Worm (Caenorhabditis elegans): ENCODE measurements around the gene txt-13.

DNA sequence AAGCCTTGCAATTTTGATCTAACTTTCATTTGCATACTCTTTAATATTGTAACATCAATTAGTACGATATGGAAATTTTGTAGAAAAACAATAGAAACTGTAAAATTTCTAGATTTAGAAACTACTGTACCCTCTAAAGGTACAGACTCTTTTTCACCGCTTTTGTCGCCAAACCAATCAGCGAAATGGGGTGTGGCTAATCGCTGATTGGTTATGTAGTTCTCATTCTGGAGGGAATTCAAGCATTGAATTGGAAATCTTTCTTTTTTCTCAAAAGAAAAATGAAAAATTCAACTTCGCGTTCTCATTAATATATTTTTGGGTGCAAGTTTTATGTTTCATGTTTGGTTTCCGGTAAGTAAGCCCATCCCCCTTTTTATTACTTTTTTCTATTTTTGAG, 33.2 kb downstream of the txt-13 start:
- TF ChIP-seq snpc-4 (tag; optimal IDR thresholded peaks at IDR 0.05) (no peak), aha-1 (tag; optimal IDR thresholded peaks at IDR 0.05) (no peak), nhr-12 (tag; optimal IDR thresholded peaks at IDR 0.05) (no peak), ceh-8 (GFP tag; optimal IDR thresholded peaks at IDR 0.05) (no peak), blmp-1 (tag; optimal IDR thresholded peaks at IDR 0.05) (no peak), elt-2 (tag; optimal IDR thresholded peaks at IDR 0.05) (no peak), ztf-4 (tag; optimal IDR thresholded peaks at IDR 0.05) (no peak), ceh-90 (tag; optimal IDR thresholded peaks at IDR 0.05) (no peak), aly-2 (tag; optimal IDR thresholded peaks at IDR 0.05) (no peak), lsy-2 (tag; optimal IDR thresholded peaks at IDR 0.05) (no peak), mep-1 (tag; optimal IDR thresholded peaks at IDR 0.05) (no peak), unc-62 (GFP tag; optimal IDR thresholded peaks at IDR 0.05) (no peak), nhr-11 (tag; optimal IDR thresholded peaks at IDR 0.05) (no peak)
